Fruit fly (Drosophila melanogaster): Measurements from ENCODE around the gene CG4281.
A peak's percentile ranks its signal among the peaks of the same experiment; 100 is the strongest.

CG4281 gene

dm6 chrX:2071878-2072817 lies 7.2 kb upstream of the CG4281 start, which contains the start of gene Rtca (continued):
- TF ChIP-seq tna (GFP tag; IDR thresholded peaks at IDR 0.05; ENCODE audit: partially characterized antibody) (no peak), Dip3 (GFP tag; optimal IDR thresholded peaks at IDR 0.05) (peak; percentile 18), Side (GFP tag; optimal IDR thresholded peaks at IDR 0.05) (peak; percentile 72), zfh2 (GFP tag; optimal IDR thresholded peaks at IDR 0.05) (peak; percentile 54), H2.0 (GFP tag; IDR thresholded peaks at IDR 0.05) (peak; percentile 60), ro (GFP tag; IDR thresholded peaks at IDR 0.05) (0 out of 2 replicates have a peak, but pooled peaks have one; percentile 11), cwo (GFP tag; optimal IDR thresholded peaks at IDR 0.05) (peak; percentile 73), Neu2 (GFP tag; optimal IDR thresholded peaks at IDR 0.05; ENCODE audit: borderline replicate concordance) (no peak), klu (GFP tag; IDR thresholded peaks at IDR 0.05) (peak; percentile 39; the same call in 1 of the 2 replicates), ttk (GFP tag; IDR thresholded peaks at IDR 0.05) (peak; percentile 34; the same call in 1 of the 2 replicates), gcm (GFP tag; optimal IDR thresholded peaks at IDR 0.05) (peak; percentile 39), inv (GFP tag; IDR thresholded peaks at IDR 0.05; ENCODE audit: partially characterized antibody) (no peak), Med (GFP tag) (peak; percentile 93), CG10654 (GFP tag; optimal IDR thresholded peaks at IDR 0.05) (peak; percentile 56), grn (GFP tag; optimal IDR thresholded peaks at IDR 0.05) (no peak), CG18619 (GFP tag; optimal IDR thresholded peaks at IDR 0.05) (peak; percentile 70), MBD-R2 (GFP tag; IDR thresholded peaks at IDR 0.05) (peak; percentile 43; the same call in 1 of the 2 replicates), Eip74EF (GFP tag; optimal IDR thresholded peaks at IDR 0.05) (peak in 1 of 2 experiments; percentile 38), gt (GFP tag; IDR thresholded peaks at IDR 0.05) (no peak), chm (GFP tag; IDR thresholded peaks at IDR 0.05) (no peak), luna (GFP tag; optimal IDR thresholded peaks at IDR 0.05) (no peak), CG31224 (GFP tag; IDR thresholded peaks at IDR 0.05) (peak; percentile 48; the same call in 1 of the 2 replicates), mam (GFP tag; optimal IDR thresholded peaks at IDR 0.05) (peak; percentile 62), dysf (GFP tag; IDR thresholded peaks at IDR 0.05) (peak; percentile 82), eve (GFP tag; optimal IDR thresholded peaks at IDR 0.05) (no peak), wek (GFP tag; optimal IDR thresholded peaks at IDR 0.05) (no peak), odd (GFP tag; optimal IDR thresholded peaks at IDR 0.05) (peak; percentile 54), Hmx (GFP tag; optimal IDR thresholded peaks at IDR 0.05) (no peak), Opbp (GFP tag; IDR thresholded peaks at IDR 0.05; ENCODE audit: partially characterized antibody) (no peak), CG8478 (optimal IDR thresholded peaks at IDR 0.05) (no peak), CG13123 (GFP tag; optimal IDR thresholded peaks at IDR 0.05) (peak; percentile 3), Adf1 (GFP tag; IDR thresholded peaks at IDR 0.05) (peak; percentile 60; the same call in 1 of the 2 replicates), CG10321 (GFP tag; IDR thresholded peaks at IDR 0.05) (no peak), Dad (GFP tag; optimal IDR thresholded peaks at IDR 0.05) (peak; percentile 56), btn (GFP tag; optimal IDR thresholded peaks at IDR 0.05) (no peak), dm (GFP tag; optimal IDR thresholded peaks at IDR 0.05) (no peak), CG18599 (GFP tag; optimal IDR thresholded peaks at IDR 0.05) (peak; percentile 93), CG8944 (GFP tag; optimal IDR thresholded peaks at IDR 0.05) (peak; percentile 59), pros (GFP tag; optimal IDR thresholded peaks at IDR 0.05) (peak; percentile 31), Antp (GFP tag; optimal IDR thresholded peaks at IDR 0.05) (peak; percentile 78), CG1832 (GFP tag; optimal IDR thresholded peaks at IDR 0.05) (no peak), hbn (GFP tag; IDR thresholded peaks at IDR 0.05; ENCODE audit: partially characterized antibody) (no peak), CG4424 (GFP tag; optimal IDR thresholded peaks at IDR 0.05) (peak; percentile 51), CG7786 (GFP tag; optimal IDR thresholded peaks at IDR 0.05) (peak; percentile 74), CG9727 (GFP tag; optimal IDR thresholded peaks at IDR 0.05) (peak; percentile 62), Lim3 (GFP tag; IDR thresholded peaks at IDR 0.05) (no peak), CG14441 (GFP tag; IDR thresholded peaks at IDR 0.05) (peak; percentile 78), ac (GFP tag; optimal IDR thresholded peaks at IDR 0.05) (no peak), Mes4 (GFP tag; optimal IDR thresholded peaks at IDR 0.05) (peak; percentile 45)
